Fruit fly (Drosophila melanogaster) whole organism, embryonic: Measurements from ENCODE around the gene LManV.

Source experiments
- CG10274 ChIP-seq: fragments of 200-800 bp; sonication (Bioruptor generic); optimal IDR thresholded peaks from 3 replicates; lab custom pipeline; 2017; ENCODE audit warnings: missing biosample characterization, mild to moderate bottlenecking, missing genetic modification characterization
- CG12071 ChIP-seq: fragments of 200-800 bp; sonication (Bioruptor generic); optimal IDR thresholded peaks from 3 replicates; lab custom pipeline; 2018; ENCODE audit warnings: missing biosample characterization, mild to moderate bottlenecking, missing genetic modification characterization
- CG13775 ChIP-seq: fragments of 200-800 bp; sonication (Bioruptor generic); optimal IDR thresholded peaks from 3 replicates; lab custom pipeline; 2017; ENCODE audit warnings: missing biosample characterization, mild to moderate bottlenecking, missing genetic modification characterization
- CG14710 ChIP-seq: fragments of 200-800 bp; sonication (Bioruptor generic); optimal IDR thresholded peaks from 3 replicates; lab custom pipeline; 2019; ENCODE audit warnings: missing biosample characterization, mild to moderate bottlenecking, missing genetic modification characterization, moderate library complexity
- CG14965 ChIP-seq: fragments of 200-800 bp; sonication (Bioruptor generic); optimal IDR thresholded peaks from 2 replicates; lab custom pipeline; 2016; ENCODE audit warnings: missing biosample characterization, missing genetic modification characterization, borderline replicate concordance
- CG16813 ChIP-seq: fragments of 200-800 bp; sonication (Bioruptor generic); IDR thresholded peaks from 3 replicates; pipeline ENCODE4 v1.3.6; 2022; ENCODE audit warnings: missing biosample characterization, missing genetic modification characterization; ENCODE audit not compliant: partially characterized antibody
- CG17802 ChIP-seq: fragments of 200-800 bp; sonication (Bioruptor generic); optimal IDR thresholded peaks from 2 replicates; lab custom pipeline; 2018; ENCODE audit warnings: missing biosample characterization, mild to moderate bottlenecking, missing genetic modification characterization, moderate library complexity
- CG17829 ChIP-seq: fragments of 200-800 bp; optimal IDR thresholded peaks from 2 replicates; lab custom pipeline; 2019; ENCODE audit warnings: missing biosample characterization, mild to moderate bottlenecking, missing genetic modification characterization, moderate library complexity
- CG1832 ChIP-seq: fragments of 200-800 bp; sonication (Bioruptor generic); optimal IDR thresholded peaks from 2 replicates; lab custom pipeline; 2017; ENCODE audit warnings: missing biosample characterization, mild to moderate bottlenecking, missing genetic modification characterization, inconsistent platforms
- CG18764 ChIP-seq: fragments of 200-800 bp; sonication (Bioruptor generic); optimal IDR thresholded peaks from 3 replicates; lab custom pipeline; 2016; ENCODE audit warnings: missing biosample characterization, missing genetic modification characterization
- CG2116 ChIP-seq: fragments of 200-800 bp; sonication (Bioruptor generic); optimal IDR thresholded peaks from 3 replicates; lab custom pipeline; 2018; ENCODE audit warnings: missing biosample characterization, mild to moderate bottlenecking, missing genetic modification characterization
- CG2129 ChIP-seq: fragments of 200-800 bp; sonication (Bioruptor generic); IDR thresholded peaks from 2 replicates; pipeline ENCODE4 v1.3.6; 2022; ENCODE audit warnings: missing biosample characterization, missing genetic modification characterization; ENCODE audit not compliant: partially characterized antibody
- CG3163 ChIP-seq: fragments of 200-800 bp; sonication (Bioruptor generic); optimal IDR thresholded peaks from 3 replicates; lab custom pipeline; 2016; ENCODE audit warnings: missing biosample characterization, missing genetic modification characterization
- CG34376 ChIP-seq: fragments of 200-800 bp; sonication (Bioruptor generic); optimal IDR thresholded peaks from 2 replicates; lab custom pipeline; 2018; ENCODE audit warnings: missing biosample characterization, mild to moderate bottlenecking, missing genetic modification characterization
- CG4854 ChIP-seq: fragments of 200-800 bp; sonication (Bioruptor generic); optimal IDR thresholded peaks from 2 replicates; lab custom pipeline; 2016; ENCODE audit warnings: missing biosample characterization, missing genetic modification characterization, inconsistent platforms
- CG6254 ChIP-seq: fragments of 200-800 bp; sonication (Bioruptor generic); optimal IDR thresholded peaks from 3 replicates; lab custom pipeline; 2017; ENCODE audit warnings: mild to moderate bottlenecking, missing biosample characterization, missing genetic modification reagents, missing genetic modification characterization
- CG6854 ChIP-seq: fragments of 200-800 bp; sonication (Bioruptor generic); optimal IDR thresholded peaks from 3 replicates; lab custom pipeline; 2017; ENCODE audit warnings: missing biosample characterization, mild to moderate bottlenecking, missing genetic modification characterization
- CG8478 ChIP-seq: fragments of >200 bp; optimal IDR thresholded peaks from 2 replicates; lab custom pipeline; 2018
- CG8765 ChIP-seq: fragments of 200-800 bp; sonication (Bioruptor generic); IDR thresholded peaks from 2 replicates; pipeline ENCODE4 v1.3.6; 2022; ENCODE audit warnings: missing biosample characterization, missing genetic modification characterization
- CG9215 ChIP-seq: fragments of 200-800 bp; sonication (Bioruptor generic); IDR thresholded peaks from 2 replicates; pipeline ENCODE4 v1.3.6; 2022; ENCODE audit warnings: missing biosample characterization, missing genetic modification characterization
- CG9727 ChIP-seq: fragments of 200-800 bp; sonication (Bioruptor generic); optimal IDR thresholded peaks from 3 replicates; lab custom pipeline; 2017; ENCODE audit warnings: missing biosample characterization, mild to moderate bottlenecking, missing genetic modification characterization
- CG9876 ChIP-seq: fragments of 200-800 bp; sonication (Bioruptor generic); optimal IDR thresholded peaks from 2 replicates; lab custom pipeline; 2016; ENCODE audit warnings: missing biosample characterization, missing genetic modification characterization
- CG9932 ChIP-seq: fragments of 200-800 bp; sonication (Bioruptor generic); IDR thresholded peaks from 2 replicates; pipeline ENCODE4 v1.3.6; 2022; ENCODE audit warnings: missing biosample characterization, missing genetic modification characterization
- CkIIα-i1 ChIP-seq: fragments of 200-800 bp; sonication (Bioruptor generic); IDR thresholded peaks from 2 replicates; pipeline ENCODE4 v1.3.6; 2022; ENCODE audit warnings: missing biosample characterization, missing genetic modification characterization
- Deaf1 ChIP-seq: fragments of 200-800 bp; optimal IDR thresholded peaks from 3 replicates; lab custom pipeline; 2019; ENCODE audit warnings: missing biosample characterization, mild to moderate bottlenecking, missing genetic modification characterization, moderate library complexity
- Eip74EF ChIP-seq, 2 experiments: fragments of 200-800 bp in 1 of 2; fragments of >200 bp in 1 of 2; sonication (Bioruptor generic) in 1 of 2; optimal IDR thresholded peaks; 2 replicates each; lab custom pipeline; 2017 to 2019; ENCODE audit warnings: missing biosample characterization in 2 of 2, missing genetic modification characterization in 2 of 2, mild to moderate bottlenecking in 1 of 2, moderate library complexity in 1 of 2
- HmgZ ChIP-seq: fragments of 200-800 bp; sonication (Bioruptor generic); optimal IDR thresholded peaks from 2 replicates; lab custom pipeline; 2018; ENCODE audit warnings: missing biosample characterization, mild to moderate bottlenecking, missing genetic modification characterization
- Nf-YC ChIP-seq: fragments of 200-800 bp; optimal IDR thresholded peaks from 3 replicates; lab custom pipeline; 2019; ENCODE audit warnings: missing biosample characterization, mild to moderate bottlenecking, missing genetic modification characterization, moderate library complexity
- Poxn ChIP-seq: fragments of 200-800 bp; sonication (Bioruptor generic); IDR thresholded peaks from 2 replicates; pipeline ENCODE4 v1.3.6; 2022; ENCODE audit warnings: missing biosample characterization, missing genetic modification characterization
- Scr ChIP-seq: fragments of 200-800 bp; sonication (Bioruptor generic); IDR thresholded peaks from 2 replicates; pipeline ENCODE4 v1.3.6; 2022; ENCODE audit warnings: missing biosample characterization, missing genetic modification characterization; ENCODE audit not compliant: partially characterized antibody
- Side ChIP-seq: fragments of 200-800 bp; sonication (Bioruptor generic); optimal IDR thresholded peaks from 2 replicates; lab custom pipeline; 2016; ENCODE audit warnings: missing biosample characterization, missing genetic modification characterization
- Usf ChIP-seq: fragments of 200-800 bp; sonication (Bioruptor generic); optimal IDR thresholded peaks from 2 replicates; lab custom pipeline; 2017; ENCODE audit warnings: missing genotype, missing biosample characterization, missing genetic modification characterization
- aop ChIP-seq: fragments of 200-800 bp; sonication (Bioruptor generic); IDR thresholded peaks from 2 replicates; pipeline ENCODE4 v1.3.6; 2022; ENCODE audit warnings: missing biosample characterization, missing genetic modification characterization
- bab2 ChIP-seq: fragments of 200-800 bp; sonication (Bioruptor generic); optimal IDR thresholded peaks from 2 replicates; lab custom pipeline; 2016; ENCODE audit warnings: missing biosample characterization, missing genetic modification characterization
- bsh ChIP-seq, 2 experiments: fragments of 200-800 bp; sonication (Bioruptor generic); optimal IDR thresholded peaks; 2 replicates each; lab custom pipeline; 2017 to 2018; ENCODE audit warnings: mild to moderate bottlenecking in 2 of 2, missing biosample characterization in 2 of 2, missing genetic modification characterization in 2 of 2, moderate library complexity in 1 of 2
- dan ChIP-seq: fragments of 200-800 bp; sonication (Bioruptor generic); IDR thresholded peaks from 2 replicates; pipeline ENCODE4 v1.3.6; 2022; ENCODE audit warnings: missing biosample characterization, missing genetic modification characterization
- ems ChIP-seq: fragments of 200-800 bp; sonication (Bioruptor generic); optimal IDR thresholded peaks from 3 replicates; lab custom pipeline; 2016; ENCODE audit warnings: missing biosample characterization, missing genetic modification characterization
- fru ChIP-seq: fragments of >200 bp; optimal IDR thresholded peaks from 2 replicates; lab custom pipeline; 2017
- grn ChIP-seq: fragments of 200-800 bp; sonication (Bioruptor generic); optimal IDR thresholded peaks from 3 replicates; lab custom pipeline; 2017; ENCODE audit warnings: missing biosample characterization, missing genetic modification characterization
- her ChIP-seq: fragments of 200-800 bp; sonication (Bioruptor generic); optimal IDR thresholded peaks from 2 replicates; lab custom pipeline; 2016; ENCODE audit warnings: missing biosample characterization, missing genetic modification characterization
- jing ChIP-seq: fragments of 200-800 bp; sonication (Bioruptor generic); optimal IDR thresholded peaks from 2 replicates; lab custom pipeline; 2018; ENCODE audit warnings: missing biosample characterization, mild to moderate bottlenecking, missing genetic modification characterization
- luna ChIP-seq: fragments of 200-800 bp; sonication (Bioruptor generic); optimal IDR thresholded peaks from 2 replicates; lab custom pipeline; 2016; ENCODE audit warnings: missing biosample characterization, missing genetic modification characterization
- nom ChIP-seq: fragments of 200-800 bp; sonication (Bioruptor generic); optimal IDR thresholded peaks from 2 replicates; lab custom pipeline; 2017; ENCODE audit warnings: missing biosample characterization, missing genetic modification characterization, mild to moderate bottlenecking, moderate library complexity, missing genetic modification reagents
- pita ChIP-seq: fragments of 200-800 bp; sonication (Bioruptor generic); optimal IDR thresholded peaks from 2 replicates; lab custom pipeline; 2017; ENCODE audit warnings: missing biosample characterization, mild to moderate bottlenecking, missing genetic modification characterization
- ranshi ChIP-seq: fragments of 200-800 bp; sonication (Bioruptor generic); IDR thresholded peaks from 2 replicates; pipeline ENCODE4 v1.3.6; 2022; ENCODE audit warnings: missing biosample characterization, missing genetic modification characterization
- salm ChIP-seq: fragments of 200-800 bp; sonication (Bioruptor generic); optimal IDR thresholded peaks from 2 replicates; lab custom pipeline; 2018; ENCODE audit warnings: missing biosample characterization, mild to moderate bottlenecking, missing genetic modification characterization
- schlank ChIP-seq: fragments of 200-800 bp; sonication (Bioruptor generic); optimal IDR thresholded peaks from 2 replicates; lab custom pipeline; 2018; ENCODE audit warnings: missing biosample characterization, mild to moderate bottlenecking, missing genetic modification characterization
- sna ChIP-seq: fragments of 200-800 bp; sonication (Bioruptor generic); IDR thresholded peaks from 2 replicates; pipeline ENCODE4 v1.3.6; 2022; ENCODE audit warnings: missing biosample characterization, missing genetic modification characterization; ENCODE audit not compliant: partially characterized antibody
- so ChIP-seq: fragments of 200-800 bp; sonication (Bioruptor generic); IDR thresholded peaks from 3 replicates; pipeline ENCODE4 v1.3.6; 2022; ENCODE audit warnings: missing biosample characterization, missing genetic modification characterization
- sug ChIP-seq: fragments of 200-800 bp; optimal IDR thresholded peaks from 2 replicates; lab custom pipeline; 2019; ENCODE audit warnings: missing biosample characterization, mild to moderate bottlenecking, missing genetic modification characterization, moderate library complexity
- vfl ChIP-seq: fragments of 200-800 bp; sonication (Bioruptor generic); optimal IDR thresholded peaks from 2 replicates; lab custom pipeline; 2016; ENCODE audit warnings: missing biosample characterization, missing genetic modification characterization

The LManV gene

dm6 chr2L:8825222-8825869 lies 49.3 kb upstream of the LManV start, which contains the start of gene SoxN (continued):
- TF ChIP-seq CG9215 (GFP tag; lab: Robert Waterston, UW): no peak
- TF ChIP-seq schlank (tag; lab: Kevin White, UChicago): no peak
- TF ChIP-seq ranshi (GFP tag; lab: Robert Waterston, UW): no peak
- TF ChIP-seq CG2129 (GFP tag; lab: Robert Waterston, UW): no peak
- TF ChIP-seq Deaf1 (tag; lab: Kevin White, UChicago): peak; percentile 96
- no peak for TF ChIP-seq Usf (GFP tag; lab: Kevin White, UChicago)
- TF ChIP-seq Side (GFP tag; lab: Kevin White, UChicago): peak; percentile 17
- peak; percentile 96 for TF ChIP-seq CG8478 (lab: Kevin White, UChicago)
- no peak for TF ChIP-seq CG13775 (GFP tag; lab: Kevin White, UChicago)
- TF ChIP-seq bsh (GFP tag; optimal IDR thresholded peaks at IDR 0.05; lab: Kevin White, UChicago): no peak
- TF ChIP-seq aop: no peak
- TF ChIP-seq CG10274: no peak
- no peak for TF ChIP-seq pita (GFP tag; lab: Kevin White, UChicago)
- TF ChIP-seq CG14965 (GFP tag; lab: Kevin White, UChicago): no peak
- TF ChIP-seq salm (tag; lab: Kevin White, UChicago): no peak
- TF ChIP-seq Nf-YC: peak; percentile 100
- TF ChIP-seq CG2116 (GFP tag; lab: Kevin White, UChicago): no peak
- peak; percentile 8 for TF ChIP-seq CG34376 (GFP tag; lab: Kevin White, UChicago)
- no peak for TF ChIP-seq CG9932
- TF ChIP-seq Scr (GFP tag; lab: Robert Waterston, UW): peak; percentile 3
- no peak for TF ChIP-seq CG6254
- TF ChIP-seq vfl (GFP tag; lab: Kevin White, UChicago): no peak
- TF ChIP-seq Poxn: no peak
- no peak for TF ChIP-seq nom (GFP tag; lab: Kevin White, UChicago)
- peak; percentile 48; the same call in 1 of the 3 replicates for TF ChIP-seq so (GFP tag; lab: Robert Waterston, UW)
- TF ChIP-seq CkIIα-i1 (GFP tag; lab: Robert Waterston, UW): no peak
- TF ChIP-seq sna: peak; percentile 74
- peak; percentile 94 for TF ChIP-seq CG1832 (GFP tag; lab: Kevin White, UChicago)
- no peak for TF ChIP-seq CG18764 (GFP tag; lab: Kevin White, UChicago)
- TF ChIP-seq fru (lab: Kevin White, UChicago): no peak
- TF ChIP-seq Eip74EF (GFP tag; optimal IDR thresholded peaks at IDR 0.05; lab: Kevin White, UChicago): no peak
- peak; percentile 44 for TF ChIP-seq CG17829 (tag; lab: Kevin White, UChicago)
- TF ChIP-seq CG9876: no peak
- TF ChIP-seq CG17802 (tag; lab: Kevin White, UChicago): no peak
- peak; percentile 54; the same call in 2 of the 3 replicates for TF ChIP-seq CG16813 (GFP tag; lab: Robert Waterston, UW)
- TF ChIP-seq grn (GFP tag; lab: Kevin White, UChicago): no peak
- TF ChIP-seq bab2 (GFP tag; lab: Kevin White, UChicago): no peak
- TF ChIP-seq CG4854: no peak
- TF ChIP-seq luna: no peak
- peak; percentile 37 for TF ChIP-seq her (GFP tag; lab: Kevin White, UChicago)
- TF ChIP-seq CG12071 (GFP tag; lab: Kevin White, UChicago): no peak
- peak; percentile 40 for TF ChIP-seq HmgZ
- TF ChIP-seq dan (GFP tag; lab: Robert Waterston, UW): no peak
- no peak for TF ChIP-seq sug (tag; lab: Kevin White, UChicago)
- peak; percentile 35 for TF ChIP-seq CG9727
- no peak for TF ChIP-seq CG14710 (tag; lab: Kevin White, UChicago)
- TF ChIP-seq CG6854: no peak
- TF ChIP-seq ems (GFP tag; lab: Kevin White, UChicago): no peak
- no peak for TF ChIP-seq CG8765 (GFP tag; lab: Robert Waterston, UW)
- TF ChIP-seq jing: peak; percentile 68
- TF ChIP-seq CG3163 (GFP tag; lab: Kevin White, UChicago): no peak
